Fruit fly (Drosophila melanogaster) whole organism, wandering third instar larva: ENCODE measurements around the gene serp.
"Not testable (repeated sequence)": the region's sequence is repeated elsewhere in the genome, so short reads cannot be mapped to it uniquely, and the experiment has no call there.

Source experiments
- Abd-B ChIP-seq: fragments of >200 bp; optimal IDR thresholded peaks from 2 replicates; lab custom pipeline; 2017; ENCODE audit warnings: missing biosample characterization, missing genetic modification characterization
- CG9705 ChIP-seq: fragments of 200-800 bp; sonication (Bioruptor generic); optimal IDR thresholded peaks from 2 replicates; lab custom pipeline; 2018; ENCODE audit warnings: missing biosample characterization, mild to moderate bottlenecking, missing genetic modification characterization
- Dfd ChIP-seq: fragments of >200 bp; optimal IDR thresholded peaks from 2 replicates; lab custom pipeline; 2017; ENCODE audit warnings: missing biosample characterization, missing genetic modification characterization
- Dif ChIP-seq: fragments of 200-275, 200-300 bp; sonication (Bioruptor generic); optimal IDR thresholded peaks from 2 replicates; lab custom pipeline; 2018; ENCODE audit warnings: missing biosample characterization, missing genetic modification characterization; ENCODE audit not compliant: partially characterized antibody
- GATAd ChIP-seq: sonication (Bioruptor generic); optimal IDR thresholded peaks from 2 replicates; lab custom pipeline; 2016; ENCODE audit warnings: missing biosample characterization, missing genetic modification characterization
- Jra ChIP-seq: sonication (Bioruptor generic); optimal IDR thresholded peaks from 2 replicates; lab custom pipeline; 2016; ENCODE audit warnings: missing biosample characterization, missing genetic modification characterization
- N ChIP-seq: fragments of >200 bp; optimal IDR thresholded peaks from 2 replicates; lab custom pipeline; 2018; ENCODE audit warnings: missing biosample characterization, missing external identifiers, missing genetic modification characterization
- Rel ChIP-seq, 2 experiments: fragments of 200-800 bp; sonication (Bioruptor generic) in 1 of 2; optimal IDR thresholded peaks; 2 replicates in 1 of 2; 3 replicates in 1 of 2; lab custom pipeline; 2016 to 2019; ENCODE audit warnings: mild to moderate bottlenecking in 2 of 2, missing biosample characterization in 2 of 2, missing genetic modification characterization in 2 of 2, moderate library complexity in 1 of 2
- Sp1 ChIP-seq: fragments of 200-800 bp; sonication (Bioruptor generic); optimal IDR thresholded peaks from 3 replicates; lab custom pipeline; 2019; ENCODE audit warnings: missing biosample characterization, mild to moderate bottlenecking, missing genetic modification characterization, moderate library complexity
- Vsx2 ChIP-seq: fragments of 200-300, 225-300 bp; sonication (Bioruptor generic); optimal IDR thresholded peaks from 2 replicates; lab custom pipeline; 2018; ENCODE audit warnings: missing biosample characterization, missing genetic modification characterization; ENCODE audit not compliant: partially characterized antibody
- br ChIP-seq: fragments of 200-800 bp; sonication (Bioruptor generic); optimal IDR thresholded peaks from 2 replicates; lab custom pipeline; 2016; ENCODE audit warnings: missing biosample characterization, missing genetic modification characterization
- dl ChIP-seq, 2 experiments: fragments of 175-275, 200-275 bp in 1 of 2; fragments of 200-275 bp in 1 of 2; sonication (Bioruptor generic); optimal IDR thresholded peaks; lab custom pipeline; 2018; ENCODE audit warnings: mild to moderate bottlenecking in 2 of 2, missing biosample characterization in 2 of 2, missing genetic modification characterization in 2 of 2, moderate library complexity in 2 of 2; ENCODE audit not compliant: partially characterized antibody in 2 of 2, insufficient read depth in 1 of 2
- dmrt93B ChIP-seq: fragments of 200-800 bp; sonication (Bioruptor generic); optimal IDR thresholded peaks from 2 replicates; lab custom pipeline; 2018; ENCODE audit warnings: missing biosample characterization, mild to moderate bottlenecking, missing genetic modification characterization
- ey ChIP-seq: fragments of 200-800 bp; sonication (Bioruptor generic); optimal IDR thresholded peaks from 2 replicates; lab custom pipeline; 2016; ENCODE audit warnings: missing biosample characterization, missing genetic modification characterization
- foxo ChIP-seq, 2 experiments: fragments of 200-800 bp; sonication (Bioruptor generic); optimal IDR thresholded peaks; 2 replicates in 1 of 2; 3 replicates in 1 of 2; lab custom pipeline; 2016 to 2017; ENCODE audit warnings: missing biosample characterization in 2 of 2, missing genetic modification characterization in 2 of 2
- fru ChIP-seq: fragments of 200-800 bp; sonication (Bioruptor generic); optimal IDR thresholded peaks from 3 replicates; lab custom pipeline; 2016; ENCODE audit warnings: missing biosample characterization, mild to moderate bottlenecking, missing genetic modification characterization
- h ChIP-seq: fragments of 200-800 bp; sonication (Bioruptor generic); optimal IDR thresholded peaks from 3 replicates; lab custom pipeline; 2016; ENCODE audit warnings: missing biosample characterization, mild to moderate bottlenecking, missing genetic modification characterization
- jim ChIP-seq: fragments of 175-275, 200-325 bp; sonication (Bioruptor generic); optimal IDR thresholded peaks from 2 replicates; lab custom pipeline; 2016; ENCODE audit warnings: missing biosample characterization, mild to moderate bottlenecking, missing genetic modification characterization
- lola ChIP-seq: fragments of >200 bp; optimal IDR thresholded peaks from 2 replicates; lab custom pipeline; 2017; ENCODE audit warnings: missing biosample characterization, missing genetic modification characterization
- pan ChIP-seq: fragments of >200 bp; optimal IDR thresholded peaks from 2 replicates; lab custom pipeline; 2017
- psq ChIP-seq: fragments of 200-800 bp; sonication (Bioruptor generic); optimal IDR thresholded peaks from 3 replicates; lab custom pipeline; 2017; ENCODE audit warnings: missing biosample characterization, mild to moderate bottlenecking, missing genetic modification characterization, moderate library complexity
- rgr ChIP-seq: fragments of 200-800 bp; sonication (Bioruptor generic); optimal IDR thresholded peaks from 3 replicates; lab custom pipeline; 2016; ENCODE audit warnings: missing biosample characterization, mild to moderate bottlenecking, missing genetic modification characterization
- tai ChIP-seq: sonication (Bioruptor generic); optimal IDR thresholded peaks from 2 replicates; lab custom pipeline; 2016; ENCODE audit warnings: missing biosample characterization, missing genetic modification characterization
- usp ChIP-seq: fragments of >200 bp; optimal IDR thresholded peaks from 2 replicates; lab custom pipeline; 2017; ENCODE audit warnings: missing biosample characterization, missing genetic modification characterization
- woc ChIP-seq: sonication (Bioruptor generic); optimal IDR thresholded peaks from 2 replicates; lab custom pipeline; 2016; ENCODE audit warnings: missing biosample characterization, mild to moderate bottlenecking, missing genetic modification characterization

serp gene

DNA sequence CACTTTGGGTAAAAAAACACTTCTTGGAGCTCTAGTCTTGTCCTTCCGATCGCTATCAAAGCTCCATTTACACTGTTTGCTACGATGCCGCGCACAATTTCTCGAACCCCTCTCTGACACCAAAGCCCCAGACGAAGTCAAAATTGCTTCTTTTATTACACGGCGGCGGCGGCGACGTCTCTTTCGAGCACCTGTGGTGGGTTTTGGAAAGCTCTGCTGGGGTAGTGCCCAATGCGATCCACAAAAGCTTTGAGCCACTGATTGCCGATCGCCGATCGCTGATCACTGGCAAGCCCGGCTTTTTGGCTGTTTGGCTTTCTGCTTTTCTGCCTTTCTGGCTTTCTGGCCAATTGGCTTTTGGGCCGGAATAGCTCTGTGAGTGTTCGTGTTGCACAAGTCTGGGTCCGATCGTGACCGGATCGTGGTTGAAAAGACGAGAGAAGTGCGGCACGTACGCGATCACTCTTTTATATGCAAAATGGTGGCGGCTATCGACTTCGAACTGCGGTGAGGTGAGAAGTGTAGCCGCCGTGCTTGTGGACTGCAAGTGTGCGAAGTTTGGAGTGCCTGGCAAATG, at the start of gene serp:
Gene serp, minus strand, starts transcription at position 446 of the 577 bp plus-strand sequence.
- TF ChIP-seq N (GFP tag; lab: Kevin White, UChicago) = no peak
- TF ChIP-seq psq (GFP tag; lab: Kevin White, UChicago) = peak; percentile 18

dm6 chr3L:19749644-19750043, 41.8 kb upstream of the serp start, which contains the start of gene CG42638:
TSS of gene CG42638 (minus strand) at chr3L:19749744.
- TF ChIP-seq Abd-B; CG9705; N (GFP tag; lab: Kevin White, UChicago): not testable (repeated sequence)

DNA sequence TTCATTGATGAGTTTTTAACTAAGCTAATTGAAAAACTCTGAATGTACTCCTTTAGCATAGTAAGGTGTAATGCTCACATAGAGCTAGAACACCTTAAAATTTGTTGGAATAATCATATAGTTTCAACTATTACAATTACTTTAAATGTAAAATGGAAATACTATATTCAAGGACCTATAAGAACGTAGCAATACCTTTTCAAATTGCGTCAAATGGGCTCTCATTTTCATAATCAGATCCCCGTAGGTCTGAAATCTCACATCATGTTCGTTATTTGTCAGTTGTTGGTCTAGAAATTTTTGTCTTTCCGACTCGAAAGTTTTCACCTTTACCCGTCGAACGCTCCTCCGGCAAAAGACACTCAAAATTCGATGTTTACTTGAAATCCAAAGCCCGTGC, 20.9 kb upstream of the serp start, which contains the start of gene CG42529:
Gene CG42529, plus strand, starts transcription at position 301 of the 400 bp plus-strand sequence.
- not testable (repeated sequence) for TF ChIP-seq tai (GFP tag; lab: Kevin White, UChicago); h; dl (GFP tag; optimal IDR thresholded peaks at IDR 0.05; lab: Kevin White, UChicago; ENCODE audit: insufficient read depth in 1 of 2, partially characterized antibody in 2 of 2)

- TF ChIP-seq ey; foxo (GFP tag; optimal IDR thresholded peaks at IDR 0.05; lab: Kevin White, UChicago); pan: not testable (repeated sequence)
These were observed 10.4 kb upstream of the serp start, which contains the start of gene Trpml for dm6 chr3L:19718228-19718627. TSS of gene Trpml (minus strand) at chr3L:19718328.

DNA sequence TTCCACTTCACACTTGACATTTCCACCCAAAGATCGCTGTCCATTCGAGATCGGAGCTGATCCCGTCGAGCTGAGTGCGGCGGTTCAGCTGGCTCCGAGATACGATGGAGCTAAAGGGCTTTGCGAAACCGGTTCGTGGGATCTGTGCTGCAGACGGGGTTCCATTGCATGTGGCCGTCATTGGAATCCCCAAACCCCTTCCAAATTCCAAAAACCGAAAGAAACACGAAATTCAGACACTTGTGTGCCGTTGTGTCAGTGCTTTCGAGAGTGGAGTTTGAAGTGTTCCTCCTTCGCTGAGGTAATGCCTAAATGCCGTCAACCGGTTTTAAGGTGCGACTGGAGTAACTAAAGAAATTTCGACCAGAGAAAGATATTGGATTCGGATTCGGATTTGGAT, 2.9 kb downstream of the serp start:
- TF ChIP-seq br (GFP tag; lab: Kevin White, UChicago) (no peak), usp (GFP tag; lab: Kevin White, UChicago) (no peak), Rel (GFP tag; optimal IDR thresholded peaks at IDR 0.05; lab: Kevin White, UChicago) (no peak), Rel (tag; optimal IDR thresholded peaks at IDR 0.05; lab: Kevin White, UChicago) (peak; percentile 74), Jra (no peak)

DNA sequence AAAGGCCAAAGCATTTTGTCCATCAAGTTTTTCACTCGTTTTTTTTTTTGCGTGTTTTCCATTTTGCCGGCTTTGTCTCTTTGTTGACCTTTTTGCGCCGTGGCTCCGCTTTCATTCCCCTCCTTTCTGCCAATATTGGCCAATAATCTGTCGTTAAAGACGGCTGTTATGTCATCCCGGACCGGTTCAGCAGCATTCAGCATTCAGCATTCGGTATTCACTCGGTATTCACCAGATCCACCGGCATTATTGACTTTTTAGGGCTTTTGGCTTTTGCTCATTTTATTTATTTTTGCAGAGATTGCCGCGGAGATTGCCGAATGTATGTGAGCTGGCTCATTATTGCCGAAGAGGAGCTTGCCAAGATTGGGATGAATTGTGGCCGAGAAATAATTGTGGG, 4.5 kb downstream of the serp start:
- TF ChIP-seq Rel (GFP tag; optimal IDR thresholded peaks at IDR 0.05; lab: Kevin White, UChicago) (no peak), Rel (tag; optimal IDR thresholded peaks at IDR 0.05; lab: Kevin White, UChicago) (peak; percentile 21), fru (GFP tag; lab: Kevin White, UChicago) (peak; percentile 8), Vsx2 (peak; percentile 50), pan (no peak), rgr (GFP tag; lab: Kevin White, UChicago) (peak; percentile 11), Jra (no peak), jim (GFP tag; lab: Kevin White, UChicago) (no peak), lola (GFP tag; lab: Kevin White, UChicago) (no peak), Dif (GFP tag; lab: Kevin White, UChicago) (no peak), psq (GFP tag; lab: Kevin White, UChicago) (peak; percentile 11), dmrt93B (GFP tag; lab: Kevin White, UChicago) (no peak), foxo (GFP tag; optimal IDR thresholded peaks at IDR 0.05; lab: Kevin White, UChicago) (peak in 1 of 2 experiments; percentile 8), br (GFP tag; lab: Kevin White, UChicago) (peak; percentile 38), tai (GFP tag; lab: Kevin White, UChicago) (no peak), woc (GFP tag; lab: Kevin White, UChicago) (peak; percentile 49), Sp1 (GFP tag; lab: Kevin White, UChicago) (peak; percentile 12), N (GFP tag; lab: Kevin White, UChicago) (no peak)
- TF ChIP-seq, all 38 proteins: peak for 9

DNA sequence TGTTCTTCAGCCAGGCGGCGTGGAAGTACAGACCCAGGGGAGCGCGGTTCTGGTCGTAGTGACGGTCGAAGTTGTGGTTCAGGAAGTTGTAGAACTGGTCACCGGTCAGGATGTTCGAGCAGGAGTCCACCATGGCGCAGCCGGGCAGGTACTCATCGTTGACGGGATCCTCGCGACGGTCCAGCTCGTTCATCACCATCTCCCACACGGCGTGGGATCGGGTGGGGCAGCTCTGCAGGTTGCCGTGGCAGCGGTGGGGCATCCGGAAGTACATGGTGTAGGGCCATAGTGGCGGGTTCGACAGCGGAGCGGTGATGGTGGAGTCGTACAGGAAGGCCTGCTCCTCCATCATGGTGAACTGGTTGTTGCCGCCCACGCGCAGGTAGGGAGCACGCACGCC, 6.2 kb downstream of the serp start:
- TF ChIP-seq Dfd (GFP tag; lab: Kevin White, UChicago) (no peak), GATAd (no peak)
- TF ChIP-seq, all 38 proteins: peak for 0
